Worm (Caenorhabditis elegans) whole organism, mixed stage, embryonic: ENCODE measurements around the gene srw-38.

Experiments used
- drap-1 ChIP-seq: fragments of 200-800 bp; sonication (Bioruptor generic); optimal IDR thresholded peaks from 3 replicates; lab custom pipeline; 2018; ENCODE audit warnings: mild to moderate bottlenecking, missing genetic modification characterization, missing compliant biosample characterization
- elt-3 ChIP-seq: fragments of 150-350 bp; optimal IDR thresholded peaks from 2 replicates; lab custom pipeline; 2014; ENCODE audit warnings: missing biosample characterization, missing genetic modification characterization
- hlh-1 ChIP-seq: fragments of 150-350 bp; optimal IDR thresholded peaks from 2 replicates; lab custom pipeline; 2014; ENCODE audit warnings: missing biosample characterization, missing genetic modification reagents, missing genetic modification characterization
- pha-4 ChIP-seq: fragments of 150-350 bp; optimal IDR thresholded peaks from 2 replicates; lab custom pipeline; 2018; ENCODE audit warnings: missing biosample characterization, missing genetic modification reagents, missing genetic modification characterization
- unc-62 ChIP-seq: fragments of 150-350 bp; optimal IDR thresholded peaks from 2 replicates; lab custom pipeline; 2014; ENCODE audit warnings: missing biosample characterization, missing genetic modification reagents, missing genetic modification characterization

ce11 chrV:19845927-19846845 lies 9.9 kb downstream of the srw-38 start, which contains the start of gene Y116F11B.6:
- no peak for TF ChIP-seq drap-1 (GFP tag; lab: Kevin White, UChicago)
- TF ChIP-seq pha-4 (tag; lab: Kevin White, UChicago): no peak
- TF ChIP-seq elt-3: no peak
- no peak for TF ChIP-seq unc-62 (GFP tag; lab: Kevin White, UChicago)
- TF ChIP-seq hlh-1 (tag; lab: Kevin White, UChicago): no peak
